Worm (Caenorhabditis elegans): ENCODE measurements around the gene C16D2.1.

- no peak for TF ChIP-seq W03F9.2 (tag; optimal IDR thresholded peaks at IDR 0.05)
- no peak for TF ChIP-seq dao-5 (tag; optimal IDR thresholded peaks at IDR 0.05)
Measured at ce11 chrII:9111471-9112016, 19.9 kb upstream of the C16D2.1 start.
